Fruit fly (Drosophila melanogaster) whole organism, pupa: ENCODE results near the gene CG14246.

Experiments used
- CG10348 ChIP-seq: fragments of 200-800 bp; sonication (Bioruptor generic); IDR thresholded peaks from 2 replicates; pipeline ENCODE4 v1.3.6; 2022; ENCODE audit warnings: missing biosample characterization, missing genetic modification characterization
- CG12605 ChIP-seq: fragments of 200-800 bp; sonication (Bioruptor generic); IDR thresholded peaks from 2 replicates; pipeline ENCODE4 v1.3.6; 2022; ENCODE audit warnings: missing biosample characterization, missing genetic modification characterization
- CG13204 ChIP-seq: fragments of 200-800 bp; sonication (Bioruptor generic); optimal IDR thresholded peaks from 2 replicates; lab custom pipeline; 2018; ENCODE audit warnings: missing biosample characterization, mild to moderate bottlenecking, missing genetic modification characterization, moderate library complexity
- CG14655 ChIP-seq: fragments of 200-800 bp; sonication (Bioruptor generic); optimal IDR thresholded peaks from 3 replicates; lab custom pipeline; 2017; ENCODE audit warnings: mild to moderate bottlenecking, missing biosample characterization, missing genetic modification reagents, missing genetic modification characterization
- CG15710 ChIP-seq: fragments of 200-800 bp; sonication (Bioruptor generic); optimal IDR thresholded peaks from 2 replicates; lab custom pipeline; 2018; ENCODE audit warnings: missing biosample characterization, mild to moderate bottlenecking, missing genetic modification characterization, moderate library complexity
- CG17806 ChIP-seq: fragments of 200-800 bp; sonication (Bioruptor generic); optimal IDR thresholded peaks from 2 replicates; lab custom pipeline; 2018; ENCODE audit warnings: missing biosample characterization, mild to moderate bottlenecking, missing genetic modification characterization, moderate library complexity
- CG32121 ChIP-seq: fragments of 200-800 bp; sonication (Bioruptor generic); IDR thresholded peaks from 2 replicates; pipeline ENCODE4 v1.3.6; 2022; ENCODE audit warnings: missing biosample characterization, missing genetic modification characterization
- CG34367 ChIP-seq: fragments of 200-800 bp; sonication (Bioruptor generic); optimal IDR thresholded peaks from 2 replicates; lab custom pipeline; 2018; ENCODE audit warnings: missing biosample characterization, mild to moderate bottlenecking, missing genetic modification characterization
- CG4496 ChIP-seq: fragments of 200-800 bp; sonication (Bioruptor generic); IDR thresholded peaks from 3 replicates; pipeline ENCODE4 v1.3.6; 2022; ENCODE audit warnings: missing biosample characterization, missing genetic modification characterization
- CG8159 ChIP-seq: fragments of 200-800 bp; sonication (Bioruptor generic); optimal IDR thresholded peaks from 3 replicates; lab custom pipeline; 2018; ENCODE audit warnings: missing biosample characterization, mild to moderate bottlenecking, missing genetic modification characterization, moderate library complexity
- CG8301 ChIP-seq: fragments of 200-800 bp; sonication (Bioruptor generic); optimal IDR thresholded peaks from 2 replicates; lab custom pipeline; 2018; ENCODE audit warnings: missing biosample characterization, mild to moderate bottlenecking, missing genetic modification characterization
- CG9948 ChIP-seq: fragments of 200-800 bp; sonication (Bioruptor generic); optimal IDR thresholded peaks from 2 replicates; lab custom pipeline; 2018; ENCODE audit warnings: missing biosample characterization, mild to moderate bottlenecking, missing genetic modification characterization, moderate library complexity
- D1 ChIP-seq: fragments of 200-800 bp; sonication (Bioruptor generic); optimal IDR thresholded peaks from 2 replicates; lab custom pipeline; 2018; ENCODE audit warnings: missing biosample characterization, mild to moderate bottlenecking, missing genetic modification characterization, moderate library complexity
- EcR ChIP-seq: fragments of 200-800 bp; sonication (Bioruptor generic); optimal IDR thresholded peaks from 3 replicates; lab custom pipeline; 2019; ENCODE audit warnings: missing biosample characterization, missing genetic modification characterization, mild to moderate bottlenecking, moderate library complexity, missing genetic modification reagents
- Ets98B ChIP-seq: fragments of 200-800 bp; sonication (Bioruptor generic); IDR thresholded peaks from 2 replicates; pipeline ENCODE4 v1.3.6; 2022; ENCODE audit warnings: missing biosample characterization, missing genetic modification characterization
- Pif1A ChIP-seq: fragments of 200-800 bp; sonication (Bioruptor generic); optimal IDR thresholded peaks from 3 replicates; lab custom pipeline; 2016; ENCODE audit warnings: missing biosample characterization, missing genetic modification characterization
- Pif1B ChIP-seq: fragments of 200-800 bp; sonication (Bioruptor generic); optimal IDR thresholded peaks from 3 replicates; lab custom pipeline; 2016; ENCODE audit warnings: missing biosample characterization, missing genetic modification characterization
- Snoo ChIP-seq: fragments of 200-800 bp; sonication (Bioruptor generic); optimal IDR thresholded peaks from 3 replicates; lab custom pipeline; 2017; ENCODE audit warnings: missing biosample characterization, mild to moderate bottlenecking, missing genetic modification characterization, inconsistent platforms
- fd96Ca ChIP-seq: fragments of 200-800 bp; sonication (Bioruptor generic); IDR thresholded peaks from 3 replicates; pipeline ENCODE4 v1.3.6; 2022; ENCODE audit warnings: missing biosample characterization, missing genetic modification characterization
- gl ChIP-seq: fragments of 200-800 bp; sonication (Bioruptor generic); optimal IDR thresholded peaks from 2 replicates; lab custom pipeline; 2018; ENCODE audit warnings: missing biosample characterization, mild to moderate bottlenecking, missing genetic modification characterization
- rn ChIP-seq: fragments of 200-800 bp; sonication (Bioruptor generic); IDR thresholded peaks from 2 replicates; pipeline ENCODE4 v1.3.6; 2022; ENCODE audit warnings: missing biosample characterization, missing genetic modification characterization

Gene CG14246

DNA sequence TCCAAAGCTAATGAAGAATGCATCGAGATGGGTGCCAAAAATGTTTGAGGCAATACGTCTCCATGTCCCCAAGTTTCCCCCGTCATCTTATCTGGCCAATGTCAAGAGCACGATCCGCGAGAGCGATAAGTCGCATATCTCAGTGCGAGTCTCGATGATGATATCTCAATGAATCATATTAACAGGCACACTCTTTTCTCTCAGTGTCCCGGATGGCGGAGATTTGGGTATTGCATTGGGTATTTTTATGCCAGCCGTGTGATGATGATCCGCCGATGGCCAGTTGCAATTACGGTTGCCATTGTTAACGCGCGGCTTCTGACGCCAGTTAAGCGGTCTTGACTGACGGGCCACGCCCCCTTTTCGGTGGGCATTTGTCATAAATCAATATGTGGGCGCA is at the start of gene CG14246:
CG14246 (plus strand) TSS at position 301 of the 400 bp plus-strand sequence.
- TF ChIP-seq Ets98B (GFP tag; lab: Robert Waterston, UW) (no peak), Pif1A (GFP tag; lab: Kevin White, UChicago) (no peak), gl (tag; lab: Kevin White, UChicago) (no peak), EcR (GFP tag; lab: Kevin White, UChicago) (no peak), CG13204 (GFP tag; lab: Kevin White, UChicago) (no peak), Snoo (tag; lab: Kevin White, UChicago) (no peak), rn (no peak), Pif1B (no peak), fd96Ca (GFP tag; lab: Robert Waterston, UW) (no peak), CG12605 (GFP tag; lab: Robert Waterston, UW) (no peak), CG34367 (tag; lab: Kevin White, UChicago) (no peak), CG8159 (tag; lab: Kevin White, UChicago) (no peak), CG4496 (GFP tag; lab: Robert Waterston, UW) (no peak), CG9948 (tag; lab: Kevin White, UChicago) (no peak), CG14655 (GFP tag; lab: Kevin White, UChicago) (no peak)

DNA sequence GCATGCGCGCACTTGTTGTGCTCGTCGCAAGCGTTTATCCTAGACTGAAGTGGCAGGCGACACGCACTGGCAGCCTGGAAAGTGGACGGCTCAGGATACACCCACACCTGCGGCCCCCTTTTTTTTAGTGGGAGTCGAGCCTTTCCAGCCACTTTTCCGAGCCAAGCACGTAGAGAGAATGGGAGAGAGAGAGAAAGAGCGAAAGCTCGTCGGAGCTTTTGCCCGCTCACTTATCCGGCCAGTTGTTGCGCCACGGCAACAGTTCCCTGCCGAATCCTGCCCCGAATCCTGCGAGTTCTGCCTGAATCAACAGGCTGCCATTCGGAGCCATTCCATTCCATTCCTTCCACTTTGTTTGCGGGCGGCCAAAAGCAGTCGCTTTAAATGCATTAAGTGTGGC is 45.2 kb upstream of the CG14246 start, which contains the start of gene beat-VII:
beat-VII (minus strand) TSS at position 20 of the 400 bp plus-strand sequence.
- TF ChIP-seq CG13204 (GFP tag; lab: Kevin White, UChicago) (peak; percentile 3), fd96Ca (GFP tag; lab: Robert Waterston, UW) (no peak), CG12605 (GFP tag; lab: Robert Waterston, UW) (peak; percentile 80)

DNA sequence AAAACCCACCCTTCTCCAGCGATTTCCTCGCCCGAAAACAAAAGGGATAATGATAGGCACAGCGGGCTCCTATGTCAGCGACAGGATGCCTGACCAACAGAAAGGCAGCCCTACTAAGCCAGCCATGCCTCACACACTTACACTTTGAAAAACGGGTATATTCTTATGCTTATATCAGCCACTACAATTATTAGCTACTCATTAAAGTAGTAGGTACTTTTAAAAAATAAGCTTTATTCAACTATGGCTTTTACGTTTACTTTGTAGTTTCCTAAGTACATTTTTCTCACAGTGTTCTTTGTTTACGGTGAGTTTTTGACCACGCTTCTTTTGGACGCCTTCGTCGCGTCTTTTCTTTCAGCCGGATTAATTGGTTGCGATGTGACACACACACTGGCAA is 36.9 kb upstream of the CG14246 start:
- TF ChIP-seq CG15710 (tag; lab: Kevin White, UChicago), result no peak
- TF ChIP-seq fd96Ca (GFP tag; lab: Robert Waterston, UW), result no peak
- no peak for TF ChIP-seq D1 (tag; lab: Kevin White, UChicago)
- TF ChIP-seq CG32121, result no peak
- TF ChIP-seq Pif1A (GFP tag; lab: Kevin White, UChicago), result no peak
- TF ChIP-seq gl (tag; lab: Kevin White, UChicago), result no peak
- TF ChIP-seq CG34367 (tag; lab: Kevin White, UChicago), result no peak

DNA sequence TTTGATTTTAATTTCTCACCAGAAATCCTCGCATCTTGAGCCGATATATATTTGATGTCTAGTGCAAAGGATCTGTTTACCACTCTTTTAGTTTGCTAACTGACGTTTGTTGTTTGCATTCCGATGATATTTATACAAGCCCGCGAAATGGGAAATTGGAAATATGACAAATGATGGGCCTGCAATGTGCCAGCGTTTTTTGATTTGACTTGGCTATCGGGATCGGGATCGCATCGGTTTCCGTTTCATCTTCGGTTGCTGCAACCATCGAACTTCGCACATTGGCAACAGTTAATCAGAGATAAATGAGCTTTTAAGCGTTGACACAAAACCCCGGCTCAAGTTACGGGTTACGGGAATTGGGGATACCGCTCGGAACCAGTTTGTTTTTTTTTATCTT is 33.6 kb upstream of the CG14246 start, which contains the start of gene TwdlQ:
TwdlQ (minus strand) TSS at position 101 of the 400 bp plus-strand sequence.
- TF ChIP-seq Pif1A (GFP tag; lab: Kevin White, UChicago), result no peak
- TF ChIP-seq CG14655 (GFP tag; lab: Kevin White, UChicago), result no peak
- no peak for TF ChIP-seq D1 (tag; lab: Kevin White, UChicago)
- no peak for TF ChIP-seq Ets98B (GFP tag; lab: Robert Waterston, UW)
- TF ChIP-seq CG15710 (tag; lab: Kevin White, UChicago), result no peak
- TF ChIP-seq CG9948 (tag; lab: Kevin White, UChicago), result no peak
- no peak for TF ChIP-seq CG17806 (tag; lab: Kevin White, UChicago)
- no peak for TF ChIP-seq CG4496 (GFP tag; lab: Robert Waterston, UW)
- TF ChIP-seq CG34367 (tag; lab: Kevin White, UChicago), result no peak
- no peak for TF ChIP-seq CG8159 (tag; lab: Kevin White, UChicago)
- no peak for TF ChIP-seq CG12605 (GFP tag; lab: Robert Waterston, UW)

DNA sequence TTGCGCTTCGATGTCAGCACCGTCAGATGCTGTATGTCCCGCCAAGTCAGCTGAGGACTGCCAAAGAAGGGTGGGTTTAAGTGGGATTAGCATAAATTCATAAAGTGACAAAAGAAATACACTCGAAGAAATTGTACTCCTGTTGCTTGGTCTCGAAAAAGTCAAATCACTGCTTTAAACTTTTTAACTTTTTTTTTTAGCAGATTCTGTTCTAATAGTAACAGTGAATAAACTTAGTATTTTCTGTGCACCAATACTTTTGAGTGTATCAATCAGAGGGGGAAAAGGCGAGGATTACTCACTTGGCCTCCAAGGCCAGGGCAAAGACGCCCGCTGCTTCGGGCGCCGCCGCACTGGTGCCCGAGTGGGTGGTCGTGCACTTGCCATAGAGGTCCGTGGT is 27.0 kb upstream of the CG14246 start:
- TF ChIP-seq rn (no peak), CG15710 (tag; lab: Kevin White, UChicago) (no peak), CG14655 (GFP tag; lab: Kevin White, UChicago) (no peak), CG9948 (tag; lab: Kevin White, UChicago) (no peak), CG34367 (tag; lab: Kevin White, UChicago) (no peak), CG8301 (tag; lab: Kevin White, UChicago) (no peak), Pif1A (GFP tag; lab: Kevin White, UChicago) (no peak), Snoo (tag; lab: Kevin White, UChicago) (no peak), Pif1B (no peak), CG13204 (GFP tag; lab: Kevin White, UChicago) (no peak), CG8159 (tag; lab: Kevin White, UChicago) (no peak), D1 (tag; lab: Kevin White, UChicago) (no peak), fd96Ca (GFP tag; lab: Robert Waterston, UW) (no peak), CG10348 (GFP tag; lab: Robert Waterston, UW) (no peak), CG12605 (GFP tag; lab: Robert Waterston, UW) (no peak)

DNA sequence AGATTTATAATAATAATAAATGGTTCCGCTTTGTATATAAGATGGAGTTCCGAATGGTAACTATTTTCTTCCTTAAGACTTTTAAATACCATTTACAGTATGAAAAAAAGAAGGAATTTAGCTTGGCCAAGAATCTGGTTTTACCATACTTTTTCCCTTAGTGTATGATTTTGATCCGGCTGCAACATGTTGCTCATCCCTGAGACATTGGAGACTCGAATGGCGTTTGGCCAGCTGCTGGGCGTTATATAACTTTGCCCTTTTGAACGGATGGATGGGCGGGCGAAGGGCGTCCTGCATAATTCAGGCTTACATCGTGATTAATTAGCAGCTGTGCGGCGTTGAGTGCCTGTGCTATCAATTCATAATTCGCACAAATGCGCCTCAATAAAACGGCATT is 22.8 kb upstream of the CG14246 start:
- TF ChIP-seq CG12605 (GFP tag; lab: Robert Waterston, UW) (no peak), Pif1A (GFP tag; lab: Kevin White, UChicago) (no peak), Ets98B (GFP tag; lab: Robert Waterston, UW) (no peak), CG32121 (no peak), CG10348 (GFP tag; lab: Robert Waterston, UW) (no peak), CG34367 (tag; lab: Kevin White, UChicago) (no peak), CG9948 (tag; lab: Kevin White, UChicago) (no peak), CG13204 (GFP tag; lab: Kevin White, UChicago) (no peak), CG14655 (GFP tag; lab: Kevin White, UChicago) (no peak), rn (no peak), EcR (GFP tag; lab: Kevin White, UChicago) (no peak), CG8159 (tag; lab: Kevin White, UChicago) (no peak), CG15710 (tag; lab: Kevin White, UChicago) (no peak), CG17806 (tag; lab: Kevin White, UChicago) (no peak)
